Fruit fly (Drosophila melanogaster): ENCODE results near the gene dsd.

dsd gene

dm6 chr3R:27582634-27583181 lies 24.5 kb downstream of the dsd start, which contains the start of gene pins:
TSS of gene pins (plus strand) at chr3R:27582840.
- TF ChIP-seq ttk (optimal IDR thresholded peaks at IDR 0.05) (no peak), Sin3A (optimal IDR thresholded peaks at IDR 0.05) (no peak), psq (optimal IDR thresholded peaks at IDR 0.05) (no peak), h (optimal IDR thresholded peaks at IDR 0.05) (no peak), insv (optimal IDR thresholded peaks at IDR 0.05) (no peak), Myc (optimal IDR thresholded peaks at IDR 0.05) (no peak)

- TF ChIP-seq ttk (optimal IDR thresholded peaks at IDR 0.05) = no peak
- TF ChIP-seq Myc (optimal IDR thresholded peaks at IDR 0.05) = no peak
- TF ChIP-seq Sin3A (optimal IDR thresholded peaks at IDR 0.05) = no peak
- no peak for TF ChIP-seq h (optimal IDR thresholded peaks at IDR 0.05)
- no peak for TF ChIP-seq insv (optimal IDR thresholded peaks at IDR 0.05)
- no peak for TF ChIP-seq psq (optimal IDR thresholded peaks at IDR 0.05)
Observed at dm6 chr3R:27581890-27582487, 25.2 kb downstream of the dsd start, which contains the start of gene wdb. TSS of gene wdb (minus strand) at chr3R:27582241.

- TF ChIP-seq h (optimal IDR thresholded peaks at IDR 0.05) (no peak), insv (optimal IDR thresholded peaks at IDR 0.05) (no peak), ttk (optimal IDR thresholded peaks at IDR 0.05) (no peak), Sin3A (optimal IDR thresholded peaks at IDR 0.05) (no peak), psq (optimal IDR thresholded peaks at IDR 0.05) (no peak), Myc (optimal IDR thresholded peaks at IDR 0.05) (no peak)
Observed at dm6 chr3R:27581263-27581868, 25.8 kb downstream of the dsd start.

DNA sequence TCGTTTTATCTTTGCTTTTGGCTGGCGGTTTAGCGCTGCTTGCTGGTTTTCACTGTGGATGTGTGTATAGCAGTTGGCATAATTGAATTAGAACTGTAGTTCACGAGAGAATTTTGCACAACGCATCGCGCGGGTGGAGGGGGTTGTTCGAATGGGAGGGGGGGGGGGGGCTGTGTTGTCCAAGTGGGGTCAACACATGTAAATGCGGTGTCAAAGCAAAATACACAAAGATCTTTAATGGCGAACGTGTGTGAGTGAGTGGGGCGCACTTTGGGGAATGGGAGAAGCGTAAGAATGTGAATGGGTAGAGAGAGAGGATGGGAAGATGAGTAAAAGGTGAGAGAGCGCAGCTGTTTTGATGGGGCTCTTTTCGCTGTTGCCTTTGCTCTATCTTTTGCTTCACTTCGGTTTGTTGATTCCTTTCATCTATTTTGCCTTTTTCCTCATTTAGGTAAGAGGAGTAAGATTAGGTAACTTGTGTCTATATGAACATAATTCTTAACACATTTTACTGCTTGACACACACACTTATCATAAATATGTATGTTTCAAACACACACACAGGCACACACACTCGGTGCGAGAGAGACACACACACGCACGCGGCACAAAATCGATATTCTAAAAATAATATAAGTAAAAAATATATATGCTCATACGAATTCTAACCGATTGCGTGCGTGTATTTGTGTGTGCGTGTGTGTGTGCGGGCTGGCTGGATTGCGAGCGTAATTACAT lies 26.8 kb downstream of the dsd start:
- no peak for TF ChIP-seq psq (optimal IDR thresholded peaks at IDR 0.05)
- TF ChIP-seq ttk (optimal IDR thresholded peaks at IDR 0.05) = no peak
- no peak for TF ChIP-seq Sin3A (optimal IDR thresholded peaks at IDR 0.05)
- no peak for TF ChIP-seq insv (optimal IDR thresholded peaks at IDR 0.05)
- TF ChIP-seq h (optimal IDR thresholded peaks at IDR 0.05) = no peak
- TF ChIP-seq Myc (optimal IDR thresholded peaks at IDR 0.05) = no peak

- no peak for TF ChIP-seq ttk (optimal IDR thresholded peaks at IDR 0.05)
- no peak for TF ChIP-seq h (optimal IDR thresholded peaks at IDR 0.05)
- no peak for TF ChIP-seq insv (optimal IDR thresholded peaks at IDR 0.05)
- TF ChIP-seq Sin3A (optimal IDR thresholded peaks at IDR 0.05) = no peak
- TF ChIP-seq Myc (optimal IDR thresholded peaks at IDR 0.05) = no peak
- TF ChIP-seq psq (optimal IDR thresholded peaks at IDR 0.05) = no peak
Observed at dm6 chr3R:27579422-27579821, 27.8 kb downstream of the dsd start.

DNA sequence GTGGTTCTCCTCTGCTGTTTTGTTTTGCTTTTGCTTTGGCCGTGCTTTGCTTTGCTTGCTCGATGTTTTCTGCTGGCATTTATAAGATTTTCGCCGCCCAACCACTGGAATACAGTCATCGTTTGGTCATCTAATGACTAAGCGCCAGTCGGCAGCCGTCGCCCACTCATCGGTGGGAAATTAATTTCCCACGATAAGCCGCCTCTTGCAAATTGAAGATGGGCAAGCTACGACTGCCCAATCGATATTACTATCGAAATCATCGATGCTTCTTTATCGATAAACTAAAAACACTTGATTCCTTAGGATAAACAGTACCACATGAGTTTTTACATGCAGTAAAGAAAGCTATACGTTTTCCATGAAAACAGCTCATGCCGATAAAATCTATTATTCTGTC lies 36.5 kb downstream of the dsd start:
- TF ChIP-seq psq (optimal IDR thresholded peaks at IDR 0.05) = no peak
- TF ChIP-seq Sin3A (optimal IDR thresholded peaks at IDR 0.05) = no peak
- TF ChIP-seq insv (optimal IDR thresholded peaks at IDR 0.05) = no peak
- no peak for TF ChIP-seq Myc (optimal IDR thresholded peaks at IDR 0.05)
- TF ChIP-seq ttk (optimal IDR thresholded peaks at IDR 0.05) = no peak
- TF ChIP-seq h (optimal IDR thresholded peaks at IDR 0.05) = no peak

DNA sequence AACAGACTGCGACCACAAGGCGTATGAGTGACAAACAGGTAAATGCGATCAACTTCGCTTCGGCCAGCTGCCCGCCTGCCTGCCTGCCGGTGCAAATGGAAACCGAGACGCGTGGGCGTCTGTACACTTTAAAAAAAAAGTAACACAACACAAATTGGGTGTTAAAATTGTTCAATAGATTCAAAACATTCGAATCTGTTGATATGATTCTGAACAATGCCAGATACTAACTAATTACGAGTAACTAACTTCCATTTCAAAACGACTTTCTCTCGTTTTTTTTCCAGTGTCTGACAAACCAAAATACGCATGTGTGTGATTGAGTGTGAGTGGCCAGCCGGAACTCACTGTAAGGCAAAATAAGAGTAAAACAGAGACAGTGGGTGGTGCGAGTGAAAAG lies 37.5 kb downstream of the dsd start:
- TF ChIP-seq insv (optimal IDR thresholded peaks at IDR 0.05) (no peak), Myc (optimal IDR thresholded peaks at IDR 0.05) (no peak), Sin3A (optimal IDR thresholded peaks at IDR 0.05) (no peak), h (optimal IDR thresholded peaks at IDR 0.05) (no peak), psq (optimal IDR thresholded peaks at IDR 0.05) (no peak), ttk (optimal IDR thresholded peaks at IDR 0.05) (no peak)

DNA sequence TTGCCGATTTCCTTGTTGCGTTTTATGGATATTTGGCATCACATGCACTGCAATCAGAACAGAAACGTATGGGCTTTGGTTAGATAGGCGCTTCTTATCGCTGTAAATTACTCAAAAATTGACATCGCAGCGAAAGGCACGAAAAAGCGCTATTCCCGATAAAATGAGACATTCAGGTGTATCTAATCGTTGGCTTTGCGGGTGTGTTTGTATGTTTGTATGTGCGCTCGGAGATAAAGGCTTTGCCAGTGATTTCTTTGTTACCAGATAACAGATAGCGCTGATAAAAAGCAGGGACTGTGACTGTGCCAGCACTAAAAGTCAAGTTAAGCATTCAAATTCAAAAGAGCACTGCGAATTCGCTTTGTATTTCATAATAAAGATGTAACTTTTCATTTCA lies 38.7 kb downstream of the dsd start:
- TF ChIP-seq h (optimal IDR thresholded peaks at IDR 0.05) (no peak), Myc (optimal IDR thresholded peaks at IDR 0.05) (no peak), psq (optimal IDR thresholded peaks at IDR 0.05) (no peak), insv (optimal IDR thresholded peaks at IDR 0.05) (no peak), Sin3A (optimal IDR thresholded peaks at IDR 0.05) (no peak), ttk (optimal IDR thresholded peaks at IDR 0.05) (no peak)

DNA sequence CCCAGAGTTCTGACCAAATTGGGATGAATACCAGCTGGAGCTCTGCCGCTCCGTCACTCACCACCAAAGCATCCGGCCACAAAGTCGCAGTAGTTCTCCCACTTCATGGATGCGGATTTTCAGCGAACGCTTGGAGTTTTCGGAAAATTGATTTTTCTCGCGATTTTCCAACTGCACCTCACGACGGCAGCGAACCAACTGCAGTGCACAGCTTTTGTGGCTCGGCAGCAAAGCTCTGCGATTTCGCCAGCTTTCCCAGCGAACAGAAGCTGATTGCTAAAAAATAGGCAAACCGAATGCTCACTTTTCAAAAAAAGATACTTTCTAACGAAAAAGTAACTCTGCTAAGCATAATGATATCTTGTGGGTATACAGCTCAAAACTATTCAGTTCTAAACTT lies 46.1 kb downstream of the dsd start, which contains the start of gene CG5646:
TSS of gene CG5646 (minus strand) at position 206 of the 400 bp plus-strand sequence.
- TF ChIP-seq Sin3A (optimal IDR thresholded peaks at IDR 0.05) (no peak), ttk (optimal IDR thresholded peaks at IDR 0.05) (no peak), psq (optimal IDR thresholded peaks at IDR 0.05) (no peak), insv (optimal IDR thresholded peaks at IDR 0.05) (no peak), Myc (optimal IDR thresholded peaks at IDR 0.05) (no peak), h (optimal IDR thresholded peaks at IDR 0.05) (no peak)

dm6 chr3R:27558660-27559319 lies 48.4 kb downstream of the dsd start, which contains the start of gene Klp98A:
TSS of gene Klp98A (minus strand) at chr3R:27559145.
- no peak for TF ChIP-seq Sin3A (optimal IDR thresholded peaks at IDR 0.05)
- no peak for TF ChIP-seq Myc (optimal IDR thresholded peaks at IDR 0.05)
- TF ChIP-seq h (optimal IDR thresholded peaks at IDR 0.05) = no peak

- TF ChIP-seq Myc (optimal IDR thresholded peaks at IDR 0.05) = no peak
- no peak for TF ChIP-seq ttk (optimal IDR thresholded peaks at IDR 0.05)
- no peak for TF ChIP-seq insv (optimal IDR thresholded peaks at IDR 0.05)
- TF ChIP-seq psq (optimal IDR thresholded peaks at IDR 0.05) = no peak
- TF ChIP-seq Sin3A (optimal IDR thresholded peaks at IDR 0.05) = no peak
Observed at dm6 chr3R:27557970-27558659, 49.1 kb downstream of the dsd start.

Measured in Kc167 (cell line).